Worm (Caenorhabditis elegans): ENCODE data around the gene aexr-2.
A peak's percentile ranks its signal among the peaks of the same experiment; 100 is the strongest.

Gene aexr-2

ce11 chrX:6613537-6613936 lies 17.8 kb downstream of the aexr-2 start:
- TF ChIP-seq flt-1 (GFP tag; IDR thresholded peaks at IDR 0.05) (no peak), med-1 (GFP tag; optimal IDR thresholded peaks at IDR 0.05; ENCODE audit: insufficient read depth) (no peak), cog-1 (tag; optimal IDR thresholded peaks at IDR 0.05) (no peak), ztf-29 (GFP tag; IDR thresholded peaks at IDR 0.05) (no peak), T22C8.4 (GFP tag; IDR thresholded peaks at IDR 0.05) (no peak), tab-1 (GFP tag; IDR thresholded peaks at IDR 0.05) (no peak), ref-1 (GFP tag; conservative IDR thresholded peaks at IDR 0.05) (no peak), ztf-23 (GFP tag; IDR thresholded peaks at IDR 0.05) (no peak), klf-2 (GFP tag; conservative IDR thresholded peaks at IDR 0.05) (no peak)

- TF ChIP-seq ref-1 (GFP tag; conservative IDR thresholded peaks at IDR 0.05) = no peak
- TF ChIP-seq med-1 (GFP tag; optimal IDR thresholded peaks at IDR 0.05; ENCODE audit: insufficient read depth) = no peak
- no peak for TF ChIP-seq ztf-29 (GFP tag; IDR thresholded peaks at IDR 0.05)
- no peak for TF ChIP-seq tab-1 (GFP tag; IDR thresholded peaks at IDR 0.05)
- TF ChIP-seq cog-1 (tag; optimal IDR thresholded peaks at IDR 0.05) = no peak
- TF ChIP-seq klf-2 (GFP tag; conservative IDR thresholded peaks at IDR 0.05) = no peak
- no peak for TF ChIP-seq T22C8.4 (GFP tag; IDR thresholded peaks at IDR 0.05)
- no peak for TF ChIP-seq flt-1 (GFP tag; IDR thresholded peaks at IDR 0.05)
- TF ChIP-seq ztf-23 (GFP tag; IDR thresholded peaks at IDR 0.05) = no peak
These were observed 21.6 kb downstream of the aexr-2 start, which contains the start of gene C25B8.8 for ce11 chrX:6609717-6610116. C25B8.8 (plus strand) TSS chrX:6610017.

- TF ChIP-seq flt-1 (GFP tag; IDR thresholded peaks at IDR 0.05) (no peak), ref-1 (GFP tag; conservative IDR thresholded peaks at IDR 0.05) (no peak), ztf-29 (GFP tag; IDR thresholded peaks at IDR 0.05) (no peak), tab-1 (GFP tag; IDR thresholded peaks at IDR 0.05) (no peak), cog-1 (tag; optimal IDR thresholded peaks at IDR 0.05) (no peak)
These were observed 22.1 kb downstream of the aexr-2 start for ce11 chrX:6609251-6609650.

ce11 chrX:6607599-6607998 lies 23.7 kb downstream of the aexr-2 start:
- no peak for TF ChIP-seq flt-1 (GFP tag; IDR thresholded peaks at IDR 0.05)
- no peak for TF ChIP-seq klf-2 (GFP tag; conservative IDR thresholded peaks at IDR 0.05)
- no peak for TF ChIP-seq tab-1 (GFP tag; IDR thresholded peaks at IDR 0.05)
- TF ChIP-seq ztf-23 (GFP tag; IDR thresholded peaks at IDR 0.05) = no peak
- no peak for TF ChIP-seq T22C8.4 (GFP tag; IDR thresholded peaks at IDR 0.05)
- no peak for TF ChIP-seq cog-1 (tag; optimal IDR thresholded peaks at IDR 0.05)
- no peak for TF ChIP-seq ref-1 (GFP tag; conservative IDR thresholded peaks at IDR 0.05)

ce11 chrX:6606991-6607390 lies 24.3 kb downstream of the aexr-2 start, which contains the start of gene cpr-6:
cpr-6 (plus strand) TSS chrX:6607207.
- TF ChIP-seq ztf-23 (GFP tag; IDR thresholded peaks at IDR 0.05) (no peak), cog-1 (tag; optimal IDR thresholded peaks at IDR 0.05) (no peak), ztf-29 (GFP tag; IDR thresholded peaks at IDR 0.05) (no peak), klf-2 (GFP tag; conservative IDR thresholded peaks at IDR 0.05) (no peak), ref-1 (GFP tag; conservative IDR thresholded peaks at IDR 0.05) (no peak), T22C8.4 (GFP tag; IDR thresholded peaks at IDR 0.05) (no peak), tab-1 (GFP tag; IDR thresholded peaks at IDR 0.05) (no peak), med-1 (GFP tag; optimal IDR thresholded peaks at IDR 0.05; ENCODE audit: insufficient read depth) (no peak), flt-1 (GFP tag; IDR thresholded peaks at IDR 0.05) (no peak)

- TF ChIP-seq tab-1 (GFP tag; IDR thresholded peaks at IDR 0.05) (no peak), ztf-29 (GFP tag; IDR thresholded peaks at IDR 0.05) (no peak)
These were observed 28.2 kb downstream of the aexr-2 start, which contains the start of gene F23G4.1 for ce11 chrX:6603098-6603497. F23G4.1 (minus strand) TSS chrX:6603198.

ce11 chrX:6601967-6602366 lies 29.4 kb downstream of the aexr-2 start:
- TF ChIP-seq ztf-29 (GFP tag; IDR thresholded peaks at IDR 0.05) = no peak
- TF ChIP-seq ref-1 (GFP tag; conservative IDR thresholded peaks at IDR 0.05) = no peak
- no peak for TF ChIP-seq flt-1 (GFP tag; IDR thresholded peaks at IDR 0.05)
- TF ChIP-seq ztf-23 (GFP tag; IDR thresholded peaks at IDR 0.05) = no peak
- TF ChIP-seq klf-2 (GFP tag; conservative IDR thresholded peaks at IDR 0.05) = no peak
- no peak for TF ChIP-seq tab-1 (GFP tag; IDR thresholded peaks at IDR 0.05)
- no peak for TF ChIP-seq med-1 (GFP tag; optimal IDR thresholded peaks at IDR 0.05; ENCODE audit: insufficient read depth)
- TF ChIP-seq cog-1 (tag; optimal IDR thresholded peaks at IDR 0.05) = no peak
- TF ChIP-seq T22C8.4 (GFP tag; IDR thresholded peaks at IDR 0.05) = no peak

ce11 chrX:6598732-6599131 lies 32.6 kb downstream of the aexr-2 start, which contains the start of gene hic-1:
hic-1 (minus strand) TSS chrX:6598832.
- no peak for TF ChIP-seq ztf-23 (GFP tag; IDR thresholded peaks at IDR 0.05)
- no peak for TF ChIP-seq flt-1 (GFP tag; IDR thresholded peaks at IDR 0.05)
- TF ChIP-seq klf-2 (GFP tag; conservative IDR thresholded peaks at IDR 0.05) = no peak
- TF ChIP-seq tab-1 (GFP tag; IDR thresholded peaks at IDR 0.05) = no peak
- TF ChIP-seq T22C8.4 (GFP tag; IDR thresholded peaks at IDR 0.05) = no peak
- no peak for TF ChIP-seq cog-1 (tag; optimal IDR thresholded peaks at IDR 0.05)
- no peak for TF ChIP-seq ztf-29 (GFP tag; IDR thresholded peaks at IDR 0.05)

- TF ChIP-seq ztf-23 (GFP tag; IDR thresholded peaks at IDR 0.05) (no peak), klf-2 (GFP tag; conservative IDR thresholded peaks at IDR 0.05) (no peak), med-1 (GFP tag; optimal IDR thresholded peaks at IDR 0.05; ENCODE audit: insufficient read depth) (no peak), ref-1 (GFP tag; conservative IDR thresholded peaks at IDR 0.05) (no peak)
These were observed 34.2 kb downstream of the aexr-2 start, which contains the start of gene ttr-6 for ce11 chrX:6597089-6597488. ttr-6 (minus strand) TSS chrX:6597121.

ce11 chrX:6593178-6593786 lies 38.1 kb downstream of the aexr-2 start:
- TF ChIP-seq ztf-29 (GFP tag; IDR thresholded peaks at IDR 0.05) (peak; percentile 93), cog-1 (tag; optimal IDR thresholded peaks at IDR 0.05) (peak; percentile 65), tab-1 (GFP tag; IDR thresholded peaks at IDR 0.05) (peak; percentile 96), klf-2 (GFP tag; conservative IDR thresholded peaks at IDR 0.05) (peak; percentile 94), T22C8.4 (GFP tag; IDR thresholded peaks at IDR 0.05) (peak; percentile 93), ztf-23 (GFP tag; IDR thresholded peaks at IDR 0.05) (peak; percentile 96), med-1 (GFP tag; optimal IDR thresholded peaks at IDR 0.05; ENCODE audit: insufficient read depth) (peak; percentile 85), ref-1 (GFP tag; conservative IDR thresholded peaks at IDR 0.05) (peak; percentile 88), flt-1 (GFP tag; IDR thresholded peaks at IDR 0.05) (peak; percentile 97)
